Fruit fly (Drosophila melanogaster): ENCODE measurements around the gene sl.

Gene sl

dm6 chrX:16320197-16320921 is 29.8 kb upstream of the sl start, which contains the start of gene Cyp1 (continued):
- TF ChIP-seq caup (GFP tag; optimal IDR thresholded peaks at IDR 0.05; ENCODE audit: severe bottlenecking) (peak; percentile 21), CG10366 (GFP tag; IDR thresholded peaks at IDR 0.05) (peak; percentile 37), CG17802 (tag; optimal IDR thresholded peaks at IDR 0.05) (peak; percentile 27), CG6175 (GFP tag; IDR thresholded peaks at IDR 0.05) (0 out of 3 replicates have a peak, but pooled peaks have one; percentile 16), wek (GFP tag; optimal IDR thresholded peaks at IDR 0.05) (peak; percentile 48), CG17361 (GFP tag; IDR thresholded peaks at IDR 0.05) (peak; percentile 61), H2.0 (GFP tag; IDR thresholded peaks at IDR 0.05) (peak; percentile 36; the same call in 1 of the 2 replicates), CG32772 (GFP tag; IDR thresholded peaks at IDR 0.05) (peak; percentile 32; the same call in 1 of the 2 replicates), CG4730 (GFP tag; IDR thresholded peaks at IDR 0.05) (0 out of 2 replicates have a peak, but pooled peaks have one; percentile 25), sr (GFP tag; IDR thresholded peaks at IDR 0.05) (0 out of 3 replicates have a peak, but pooled peaks have one; percentile 35), CG30403 (GFP tag; optimal IDR thresholded peaks at IDR 0.05) (peak; percentile 15), CG42726 (GFP tag; IDR thresholded peaks at IDR 0.05; ENCODE audit: partially characterized antibody) (peak; percentile 92), mirr (GFP tag; optimal IDR thresholded peaks at IDR 0.05) (peak; percentile 25), ap (GFP tag; IDR thresholded peaks at IDR 0.05) (peak; percentile 32; the same call in 1 of the 2 replicates), CG7987 (GFP tag; optimal IDR thresholded peaks at IDR 0.05) (peak; percentile 20), Max (GFP tag; optimal IDR thresholded peaks at IDR 0.05) (peak; percentile 6), jigr1 (GFP tag; IDR thresholded peaks at IDR 0.05) (0 out of 3 replicates have a peak, but pooled peaks have one; percentile 40), CG1792 (GFP tag; optimal IDR thresholded peaks at IDR 0.05) (no peak), sna (GFP tag; IDR thresholded peaks at IDR 0.05; ENCODE audit: partially characterized antibody) (peak; percentile 49; the same call in 1 of the 2 replicates), CG16779 (GFP tag; IDR thresholded peaks at IDR 0.05) (0 out of 2 replicates have a peak, but pooled peaks have one; percentile 40), sim (GFP tag; IDR thresholded peaks at IDR 0.05) (peak; percentile 44; the same call in 1 of the 2 replicates), fd102C (GFP tag; optimal IDR thresholded peaks at IDR 0.05) (no peak), seq (GFP tag; IDR thresholded peaks at IDR 0.05) (peak; percentile 63), zfh2 (GFP tag; optimal IDR thresholded peaks at IDR 0.05) (peak; percentile 42), CG10209 (GFP tag; optimal IDR thresholded peaks at IDR 0.05) (no peak), stwl (tag; optimal IDR thresholded peaks at IDR 0.05) (peak; percentile 41), grau (tag; optimal IDR thresholded peaks at IDR 0.05) (peak; percentile 27), Aef1 (GFP tag; IDR thresholded peaks at IDR 0.05) (0 out of 3 replicates have a peak, but pooled peaks have one; percentile 27), lbe (GFP tag; optimal IDR thresholded peaks at IDR 0.05) (no peak), CG7271 (tag; optimal IDR thresholded peaks at IDR 0.05) (peak; percentile 19), prd (optimal IDR thresholded peaks at IDR 0.05) (no peak), prd (GFP tag; IDR thresholded peaks at IDR 0.05) (peak; percentile 72), slbo (GFP tag; IDR thresholded peaks at IDR 0.05) (peak; percentile 72; the same call in 1 of the 2 replicates), CG14441 (GFP tag; IDR thresholded peaks at IDR 0.05) (peak; percentile 63), nerfin-1 (tag; optimal IDR thresholded peaks at IDR 0.05) (no peak), CG2120 (GFP tag; optimal IDR thresholded peaks at IDR 0.05) (peak; percentile 54), dysf (GFP tag; IDR thresholded peaks at IDR 0.05) (peak; percentile 47; the same call in 2 of the 3 replicates), CG31224 (GFP tag; IDR thresholded peaks at IDR 0.05) (peak; percentile 30; the same call in 1 of the 2 replicates), CG4360 (GFP tag; IDR thresholded peaks at IDR 0.05) (peak; percentile 46; the same call in 1 of the 2 replicates), CG6791 (GFP tag; IDR thresholded peaks at IDR 0.05; ENCODE audit: partially characterized antibody) (peak; percentile 85), Dbx (GFP tag; IDR thresholded peaks at IDR 0.05) (peak; percentile 79), sob (GFP tag; IDR thresholded peaks at IDR 0.05) (peak; percentile 69; the same call in 1 of the 2 replicates), lov (optimal IDR thresholded peaks at IDR 0.05) (no peak), lov (GFP tag; IDR thresholded peaks at IDR 0.05) (peak; percentile 58; the same call in 1 of the 3 replicates), Stat92E (GFP tag; optimal IDR thresholded peaks at IDR 0.05) (no peak), stc (GFP tag; IDR thresholded peaks at IDR 0.05) (0 out of 2 replicates have a peak, but pooled peaks have one; percentile 31), Ssrp (tag; optimal IDR thresholded peaks at IDR 0.05) (no peak), ranshi (GFP tag; IDR thresholded peaks at IDR 0.05) (peak; percentile 63)

Measured in whole organism, embryonic.